Worm (Caenorhabditis elegans) whole organism, L3 larva: Measurements from ENCODE around the gene C49C8.5.

Experiments
- ama-1 ChIP-seq: fragments of 150-350 bp; optimal IDR thresholded peaks from 2 replicates; lab custom pipeline; 2018
- nhr-11 ChIP-seq: fragments of 150-350 bp; optimal IDR thresholded peaks from 2 replicates; lab custom pipeline; 2014; ENCODE audit warnings: missing biosample characterization, missing genetic modification characterization
- nhr-77 ChIP-seq: fragments of 150-350 bp; optimal IDR thresholded peaks from 2 replicates; lab custom pipeline; 2014; ENCODE audit warnings: missing biosample characterization, missing genetic modification characterization
- skn-1 ChIP-seq: fragments of 150-350 bp; optimal IDR thresholded peaks from 2 replicates; lab custom pipeline; 2014; ENCODE audit warnings: missing biosample characterization, missing genetic modification characterization

DNA sequence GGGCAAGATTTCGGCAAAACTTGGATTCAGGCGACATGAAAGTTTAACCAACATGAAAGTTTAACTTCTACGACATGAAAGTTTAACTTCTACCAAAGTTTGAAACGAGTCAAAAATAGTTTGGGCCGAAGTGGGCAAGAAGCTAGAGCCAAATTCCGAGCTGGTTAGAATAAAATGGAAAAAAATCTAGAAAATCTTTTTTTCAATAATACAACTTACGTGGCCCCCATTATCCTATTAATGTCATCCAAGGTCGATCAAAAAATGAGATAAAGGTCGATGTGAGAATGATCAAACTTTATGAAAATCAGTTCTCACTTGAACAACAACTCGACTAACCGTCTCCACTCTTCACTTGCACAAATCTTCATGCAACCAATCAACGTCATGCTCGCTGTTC, 23.8 kb upstream of the C49C8.5 start, which contains the start of gene F08B4.8:
- TF ChIP-seq nhr-11 (tag; lab: Kevin White, UChicago) (no peak), ama-1 (lab: Kevin White, UChicago) (no peak), skn-1 (tag; lab: Kevin White, UChicago) (no peak), nhr-77 (tag; lab: Kevin White, UChicago) (no peak)
